Worm (Caenorhabditis elegans) whole organism, L4 larva: ENCODE results near the gene gas-1.

Experiments
- F37D6.2 ChIP-seq: sonication (generic microtip); optimal IDR thresholded peaks from 2 replicates; lab custom pipeline; 2016; ENCODE audit warnings: mild to moderate bottlenecking, missing genetic modification characterization, missing compliant biosample characterization
- F49E8.2 ChIP-seq: sonication (generic microtip); optimal IDR thresholded peaks from 2 replicates; lab custom pipeline; 2016; ENCODE audit warnings: missing compliant biosample characterization, mild to moderate bottlenecking, missing genetic modification characterization, borderline replicate concordance
- R02D3.7 ChIP-seq: fragments of 150-350 bp; sonication (generic microtip); optimal IDR thresholded peaks from 3 replicates; lab custom pipeline; 2014; ENCODE audit warnings: missing biosample characterization, missing genetic modification characterization
- ceh-28 ChIP-seq: fragments of 150-350 bp; optimal IDR thresholded peaks from 2 replicates; lab custom pipeline; 2014; ENCODE audit warnings: missing biosample characterization, missing genetic modification reagents, missing genetic modification characterization
- dpl-1 ChIP-seq: fragments of 150-350 bp; optimal IDR thresholded peaks from 2 replicates; lab custom pipeline; 2014; ENCODE audit warnings: missing biosample characterization, missing genetic modification reagents, missing genetic modification characterization
- egl-43 ChIP-seq: fragments of 200-800 bp; sonication (Bioruptor generic); IDR thresholded peaks from 2 replicates; pipeline ENCODE4 v1.3.6; 2022; ENCODE audit warnings: missing genetic modification reagents, missing genetic modification characterization, missing compliant biosample characterization
- jun-1 ChIP-seq: fragments of 150-350 bp; optimal IDR thresholded peaks from 2 replicates; lab custom pipeline; 2014; ENCODE audit warnings: missing biosample characterization, missing genetic modification reagents, missing genetic modification characterization
- lir-3 ChIP-seq: sonication (generic microtip); optimal IDR thresholded peaks from 2 replicates; lab custom pipeline; 2016; ENCODE audit warnings: mild to moderate bottlenecking, missing genetic modification characterization, missing compliant biosample characterization
- skn-1 ChIP-seq: fragments of 150-350 bp; optimal IDR thresholded peaks from 2 replicates; lab custom pipeline; 2014; ENCODE audit warnings: missing biosample characterization, missing genetic modification characterization
- zag-1 ChIP-seq: fragments of 150-350 bp; optimal IDR thresholded peaks from 2 replicates; lab custom pipeline; 2014; ENCODE audit warnings: missing biosample characterization, missing genetic modification characterization

ce11 chrX:15546943-15547342 is 43.3 kb downstream of the gas-1 start:
- no peak for TF ChIP-seq skn-1 (tag; lab: Kevin White, UChicago)
- TF ChIP-seq lir-3 (tag; lab: Kevin White, UChicago), result no peak
- no peak for TF ChIP-seq ceh-28 (tag; lab: Kevin White, UChicago)
- TF ChIP-seq F49E8.2 (tag; lab: Kevin White, UChicago), result no peak
- no peak for TF ChIP-seq dpl-1
- TF ChIP-seq egl-43 (GFP tag; lab: Robert Waterston, UW), result no peak
- no peak for TF ChIP-seq jun-1 (tag; lab: Kevin White, UChicago)
- TF ChIP-seq zag-1 (tag; lab: Kevin White, UChicago), result no peak
- TF ChIP-seq R02D3.7 (tag; lab: Kevin White, UChicago), result no peak
- no peak for TF ChIP-seq F37D6.2 (tag; lab: Kevin White, UChicago)
